Fruit fly (Drosophila melanogaster) whole organism, embryonic: ENCODE measurements around the gene Mst36Fb.

ENCODE experiments used
- Atf3 ChIP-seq: fragments of 200-800 bp; sonication (Bioruptor generic); optimal IDR thresholded peaks from 3 replicates; lab custom pipeline; 2016; ENCODE audit warnings: missing biosample characterization, missing genetic modification characterization
- Awh ChIP-seq: fragments of 200-800 bp; sonication (Bioruptor generic); IDR thresholded peaks from 2 replicates; pipeline ENCODE4, ENCODE4 v1.3.6; 2022; ENCODE audit warnings: missing biosample characterization, missing genetic modification characterization
- CG10979 ChIP-seq: fragments of 200-800 bp; sonication (Bioruptor generic); optimal IDR thresholded peaks from 2 replicates; lab custom pipeline; 2018; ENCODE audit warnings: missing biosample characterization, mild to moderate bottlenecking, missing genetic modification characterization, moderate library complexity
- CG11560 ChIP-seq: fragments of 200-800 bp; sonication (Bioruptor generic); IDR thresholded peaks from 3 replicates; pipeline ENCODE4 v1.3.6; 2022; ENCODE audit warnings: missing biosample characterization, missing genetic modification characterization
- CG12744 ChIP-seq: fragments of 200-800 bp; sonication (Bioruptor generic); optimal IDR thresholded peaks from 2 replicates; lab custom pipeline; 2016; ENCODE audit warnings: missing biosample characterization, missing genetic modification characterization
- CG13775 ChIP-seq: fragments of 200-800 bp; sonication (Bioruptor generic); optimal IDR thresholded peaks from 3 replicates; lab custom pipeline; 2017; ENCODE audit warnings: missing biosample characterization, mild to moderate bottlenecking, missing genetic modification characterization
- CG13894 ChIP-seq: fragments of 200-800 bp; sonication (Bioruptor generic); optimal IDR thresholded peaks from 3 replicates; lab custom pipeline; 2018; ENCODE audit warnings: missing biosample characterization, mild to moderate bottlenecking, missing genetic modification characterization, moderate library complexity
- CG14710 ChIP-seq: fragments of 200-800 bp; sonication (Bioruptor generic); optimal IDR thresholded peaks from 3 replicates; lab custom pipeline; 2019; ENCODE audit warnings: missing biosample characterization, mild to moderate bottlenecking, missing genetic modification characterization, moderate library complexity
- CG14860 ChIP-seq: fragments of 200-800 bp; sonication (Bioruptor generic); IDR thresholded peaks from 3 replicates; pipeline ENCODE4 v1.3.6; 2022; ENCODE audit warnings: missing biosample characterization, missing genetic modification characterization; ENCODE audit not compliant: partially characterized antibody
- CG15601 ChIP-seq: fragments of 200-800 bp; sonication (Bioruptor generic); optimal IDR thresholded peaks from 3 replicates; lab custom pipeline; 2019; ENCODE audit warnings: missing biosample characterization, mild to moderate bottlenecking, missing genetic modification characterization, moderate library complexity
- CG17359 ChIP-seq: fragments of 200-800 bp; sonication (Bioruptor generic); optimal IDR thresholded peaks from 3 replicates; lab custom pipeline; 2018; ENCODE audit warnings: missing biosample characterization, mild to moderate bottlenecking, missing genetic modification characterization, moderate library complexity
- CG17385 ChIP-seq: fragments of 200-800 bp; sonication (Bioruptor generic); optimal IDR thresholded peaks from 3 replicates; lab custom pipeline; 2018; ENCODE audit warnings: missing biosample characterization, mild to moderate bottlenecking, missing genetic modification characterization
- CG2199 ChIP-seq: fragments of 200-800 bp; sonication (Bioruptor generic); IDR thresholded peaks from 3 replicates; pipeline ENCODE4 v1.3.6; 2022; ENCODE audit warnings: missing biosample characterization, missing genetic modification characterization
- CG2678 ChIP-seq: fragments of 200-800 bp; sonication (Bioruptor generic); optimal IDR thresholded peaks from 3 replicates; lab custom pipeline; 2019; ENCODE audit warnings: missing biosample characterization, mild to moderate bottlenecking, missing genetic modification characterization, moderate library complexity
- CG31365 ChIP-seq: fragments of 200-800 bp; sonication (Bioruptor generic); optimal IDR thresholded peaks from 2 replicates; lab custom pipeline; 2018; ENCODE audit warnings: missing biosample characterization, mild to moderate bottlenecking, missing genetic modification characterization
- CG33213 ChIP-seq: fragments of 200-800 bp; sonication (Bioruptor generic); optimal IDR thresholded peaks from 3 replicates; lab custom pipeline; 2016; ENCODE audit warnings: missing biosample characterization, missing genetic modification characterization
- CG4328 ChIP-seq: fragments of 200-800 bp; sonication (Bioruptor generic); optimal IDR thresholded peaks from 3 replicates; lab custom pipeline; 2017; ENCODE audit warnings: missing biosample characterization, missing genetic modification reagents, missing genetic modification characterization
- CG4617 ChIP-seq: fragments of 200-800 bp; sonication (Bioruptor generic); optimal IDR thresholded peaks from 3 replicates; lab custom pipeline; 2016; ENCODE audit warnings: missing biosample characterization, missing genetic modification characterization, borderline replicate concordance
- CG4707 ChIP-seq: fragments of 200-800 bp; sonication (Bioruptor generic); optimal IDR thresholded peaks from 2 replicates; lab custom pipeline; 2018; ENCODE audit warnings: missing biosample characterization, mild to moderate bottlenecking, missing genetic modification characterization, moderate library complexity
- CG4730 ChIP-seq: fragments of 200-800 bp; sonication (Bioruptor generic); IDR thresholded peaks from 2 replicates; pipeline ENCODE4 v1.3.6; 2022; ENCODE audit warnings: missing biosample characterization, missing genetic modification characterization
- CG6175 ChIP-seq: fragments of 200-800 bp; sonication (Bioruptor generic); IDR thresholded peaks from 3 replicates; pipeline ENCODE4 v1.3.6; 2022; ENCODE audit warnings: missing biosample characterization, missing genetic modification characterization
- CG6791 ChIP-seq: fragments of 200-800 bp; sonication (Bioruptor generic); IDR thresholded peaks from 3 replicates; pipeline ENCODE4 v1.3.6; 2022; ENCODE audit warnings: missing biosample characterization, missing genetic modification characterization; ENCODE audit not compliant: partially characterized antibody
- CG7271 ChIP-seq: fragments of 200-800 bp; sonication (Bioruptor generic); optimal IDR thresholded peaks from 2 replicates; lab custom pipeline; 2018; ENCODE audit warnings: missing biosample characterization, mild to moderate bottlenecking, missing genetic modification characterization, moderate library complexity
- Dek ChIP-seq: fragments of 200-800 bp; sonication (Bioruptor generic); optimal IDR thresholded peaks from 3 replicates; lab custom pipeline; 2019; ENCODE audit warnings: missing biosample characterization, mild to moderate bottlenecking, missing genetic modification characterization, moderate library complexity
- E2f1 ChIP-seq: fragments of 200-800 bp; sonication (Bioruptor generic); IDR thresholded peaks from 2 replicates; pipeline ENCODE4 v1.3.6; 2022; ENCODE audit warnings: missing biosample characterization, missing genetic modification characterization
- Fer2 ChIP-seq: fragments of 200-800 bp; sonication (Bioruptor generic); optimal IDR thresholded peaks from 2 replicates; lab custom pipeline; 2018; ENCODE audit warnings: missing biosample characterization, mild to moderate bottlenecking, missing genetic modification characterization, moderate library complexity
- HLH3B ChIP-seq: fragments of 200-800 bp; sonication (Bioruptor generic); IDR thresholded peaks from 2 replicates; pipeline ENCODE4 v1.3.6; 2022; ENCODE audit warnings: missing biosample characterization, missing genetic modification characterization
- HLH54F ChIP-seq: fragments of 200-800 bp; sonication (Bioruptor generic); optimal IDR thresholded peaks from 3 replicates; lab custom pipeline; 2016; ENCODE audit warnings: missing biosample characterization, missing genetic modification characterization
- Jarid2 ChIP-seq: fragments of 200-800 bp; sonication (Bioruptor generic); optimal IDR thresholded peaks from 3 replicates; lab custom pipeline; 2017; ENCODE audit warnings: mild to moderate bottlenecking, missing biosample characterization, missing genetic modification reagents, missing genetic modification characterization
- Sry-δ ChIP-seq: fragments of 200-800 bp; sonication (Bioruptor generic); optimal IDR thresholded peaks from 2 replicates; lab custom pipeline; 2016; ENCODE audit warnings: missing biosample characterization, missing genetic modification characterization
- Xbp1 ChIP-seq: fragments of 200-800 bp; sonication (Bioruptor generic); optimal IDR thresholded peaks from 3 replicates; lab custom pipeline; 2016; ENCODE audit warnings: missing biosample characterization, mild to moderate bottlenecking, missing genetic modification characterization
- ara ChIP-seq: fragments of 200-800 bp; sonication (Bioruptor generic); IDR thresholded peaks from 2 replicates; pipeline ENCODE4 v1.3.6; 2022; ENCODE audit warnings: missing biosample characterization, missing genetic modification characterization
- az2 ChIP-seq: fragments of 200-800 bp; sonication (Bioruptor generic); optimal IDR thresholded peaks from 3 replicates; lab custom pipeline; 2016; ENCODE audit warnings: missing biosample characterization, missing genetic modification characterization
- bcd ChIP-seq: fragments of 200-800 bp; sonication (Bioruptor generic); optimal IDR thresholded peaks from 2 replicates; lab custom pipeline; 2017; ENCODE audit warnings: missing biosample characterization, mild to moderate bottlenecking, missing genetic modification characterization
- cato ChIP-seq: fragments of 200-800 bp; sonication (Bioruptor generic); optimal IDR thresholded peaks from 2 replicates; lab custom pipeline; 2016; ENCODE audit warnings: missing biosample characterization, missing genetic modification characterization, borderline replicate concordance
- chif ChIP-seq, 2 experiments: fragments of 200-800 bp; sonication (Bioruptor generic); optimal IDR thresholded peaks; 3 replicates each; lab custom pipeline; 2016; ENCODE audit warnings: missing biosample characterization in 2 of 2, missing genetic modification characterization in 2 of 2
- croc ChIP-seq: fragments of 200-800 bp; sonication (Bioruptor generic); conservative IDR thresholded peaks from 3 replicates; pipeline ENCODE4 v1.3.6; 2022; ENCODE audit warnings: missing biosample characterization, missing genetic modification characterization
- dan ChIP-seq: fragments of 200-800 bp; sonication (Bioruptor generic); IDR thresholded peaks from 2 replicates; pipeline ENCODE4 v1.3.6; 2022; ENCODE audit warnings: missing biosample characterization, missing genetic modification characterization
- disco-r ChIP-seq: fragments of 200-800 bp; sonication (Bioruptor generic); optimal IDR thresholded peaks from 2 replicates; lab custom pipeline; 2016; ENCODE audit warnings: missing biosample characterization, missing genetic modification characterization
- gem ChIP-seq: fragments of 200-800 bp; sonication (Bioruptor generic); optimal IDR thresholded peaks from 2 replicates; lab custom pipeline; 2019; ENCODE audit warnings: missing biosample characterization, mild to moderate bottlenecking, missing genetic modification characterization, moderate library complexity
- gfzf ChIP-seq: fragments of 200-800 bp; sonication (Bioruptor generic); optimal IDR thresholded peaks from 2 replicates; lab custom pipeline; 2016; ENCODE audit warnings: missing biosample characterization, mild to moderate bottlenecking, missing genetic modification characterization, moderate library complexity
- lmd ChIP-seq: fragments of 200-800 bp; sonication (Bioruptor generic); IDR thresholded peaks from 2 replicates; pipeline ENCODE4 v1.3.6; 2022; ENCODE audit warnings: missing biosample characterization, missing genetic modification characterization
- mld ChIP-seq: fragments of 200-800 bp; sonication (Bioruptor generic); IDR thresholded peaks from 3 replicates; pipeline ENCODE4 v1.3.6; 2022; ENCODE audit warnings: missing biosample characterization, missing genetic modification characterization; ENCODE audit not compliant: partially characterized antibody
- pan ChIP-seq, 4 experiments: fragments of >200 bp in 3 of 4; fragments of 200-800 bp in 1 of 4; sonication (Bioruptor generic) in 1 of 4; optimal IDR thresholded peaks in 3 of 4; IDR thresholded peaks in 1 of 4; 2 replicates each; pipeline versions ENCODE4 v1.3.6 to Lab custom; 2017 to 2022; ENCODE audit warnings: missing biosample characterization in 2 of 4, missing genetic modification characterization in 2 of 4, mixed read lengths in 1 of 4
- phol ChIP-seq: fragments of 200-800 bp; sonication (Bioruptor generic); optimal IDR thresholded peaks from 3 replicates; lab custom pipeline; 2018; ENCODE audit warnings: missing biosample characterization, mild to moderate bottlenecking, missing genetic modification characterization, moderate library complexity
- ssp ChIP-seq: fragments of 200-800 bp; sonication (Bioruptor generic); IDR thresholded peaks from 2 replicates; pipeline ENCODE4 v1.3.6; 2022; ENCODE audit warnings: missing biosample characterization, missing genetic modification characterization
- tx ChIP-seq: fragments of 200-800 bp; sonication (Bioruptor generic); optimal IDR thresholded peaks from 2 replicates; lab custom pipeline; 2016; ENCODE audit warnings: missing biosample characterization, missing genetic modification characterization
- vnd ChIP-seq: fragments of 200-800 bp; sonication (Bioruptor generic); IDR thresholded peaks from 3 replicates; pipeline ENCODE4 v1.3.6; 2022; ENCODE audit warnings: missing biosample characterization, missing genetic modification characterization; ENCODE audit not compliant: partially characterized antibody

The Mst36Fb gene

dm6 chr2L:18665952-18666606 is 8.8 kb downstream of the Mst36Fb start (continued):
- TF ChIP-seq cato (GFP tag; lab: Kevin White, UChicago) (no peak), bcd (GFP tag; lab: Kevin White, UChicago) (peak; percentile 61), E2f1 (GFP tag; lab: Robert Waterston, UW) (peak; percentile 61), ssp (GFP tag; lab: Robert Waterston, UW) (peak; percentile 45), mld (GFP tag; lab: Robert Waterston, UW) (no peak), CG12744 (GFP tag; lab: Kevin White, UChicago) (peak; percentile 21), dan (GFP tag; lab: Robert Waterston, UW) (no peak), CG14860 (0 out of 3 replicates have a peak, but pooled peaks have one; percentile 20), HLH3B (GFP tag; lab: Robert Waterston, UW) (peak; percentile 28; the same call in 1 of the 2 replicates), CG14710 (tag; lab: Kevin White, UChicago) (peak; percentile 92), gem (tag; lab: Kevin White, UChicago) (no peak), CG11560 (tag; lab: Robert Waterston, UW) (no peak), Dek (tag; lab: Kevin White, UChicago) (peak; percentile 8), ara (GFP tag; lab: Robert Waterston, UW) (no peak), chif (GFP tag; optimal IDR thresholded peaks at IDR 0.05; lab: Kevin White, UChicago) (peak in 1 of 2 experiments; percentile 73), croc (no peak), disco-r (GFP tag; lab: Kevin White, UChicago) (peak; percentile 29), CG13894 (tag; lab: Kevin White, UChicago) (no peak), CG4730 (GFP tag; lab: Robert Waterston, UW) (peak; percentile 55; the same call in 1 of the 2 replicates), Awh (GFP tag; lab: Robert Waterston, UW) (peak; percentile 34; the same call in 1 of the 2 replicates), pan (optimal IDR thresholded peaks at IDR 0.05; lab: Kevin White, UChicago) (no peak), pan (GFP tag; optimal IDR thresholded peaks at IDR 0.05 in 1 of 2, IDR thresholded peaks at IDR 0.05 in 1 of 2) (no peak), az2 (GFP tag; lab: Kevin White, UChicago) (peak; percentile 62), HLH54F (GFP tag; lab: Kevin White, UChicago) (peak; percentile 43), Atf3 (no peak), CG33213 (peak; percentile 90), CG7271 (tag; lab: Kevin White, UChicago) (no peak), vnd (GFP tag; lab: Robert Waterston, UW) (0 out of 3 replicates have a peak, but pooled peaks have one; percentile 25), gfzf (GFP tag; lab: Kevin White, UChicago) (peak; percentile 13), CG2678 (no peak), Sry-δ (peak; percentile 44), Xbp1 (GFP tag; lab: Kevin White, UChicago) (peak; percentile 82), CG10979 (peak; percentile 43), tx (peak; percentile 6), CG4617 (GFP tag; lab: Kevin White, UChicago) (peak; percentile 9), CG13775 (no peak), CG15601 (tag; lab: Kevin White, UChicago) (peak; percentile 45), Fer2 (tag; lab: Kevin White, UChicago) (no peak), phol (tag; lab: Kevin White, UChicago) (peak; percentile 56), CG4707 (GFP tag; lab: Kevin White, UChicago) (peak; percentile 21), CG17385 (peak; percentile 4), CG6175 (GFP tag; lab: Robert Waterston, UW) (no peak), Jarid2 (GFP tag; lab: Kevin White, UChicago) (peak; percentile 49), CG4328 (GFP tag; lab: Kevin White, UChicago) (no peak), lmd (peak; percentile 42; the same call in 1 of the 2 replicates), CG17359 (tag; lab: Kevin White, UChicago) (peak; percentile 34), CG6791 (GFP tag; lab: Robert Waterston, UW) (peak; percentile 12; the same call in 1 of the 3 replicates), CG31365 (tag; lab: Kevin White, UChicago) (peak; percentile 8), CG2199 (peak; percentile 95)
